Worm (Caenorhabditis elegans) whole organism, early embryonic: ENCODE results near the gene ifc-1.

Experiments
- F13C5.2 ChIP-seq: sonication (generic microtip); optimal IDR thresholded peaks from 2 replicates; lab custom pipeline; 2017; ENCODE audit warnings: mild to moderate bottlenecking, missing genetic modification characterization, inconsistent platforms, missing compliant biosample characterization
- aly-1 ChIP-seq: sonication (generic microtip); optimal IDR thresholded peaks from 2 replicates; lab custom pipeline; 2016; ENCODE audit warnings: missing genetic modification characterization, missing compliant biosample characterization
- ama-1 ChIP-seq: fragments of 150-350 bp; optimal IDR thresholded peaks from 2 replicates; lab custom pipeline; 2014
- ceh-13 ChIP-seq: fragments of 200-800 bp; sonication (Bioruptor generic); optimal IDR thresholded peaks from 2 replicates; lab custom pipeline; 2018; ENCODE audit warnings: mild to moderate bottlenecking, missing genetic modification characterization, missing compliant biosample characterization
- ceh-36 ChIP-seq: sonication (generic microtip); optimal IDR thresholded peaks from 2 replicates; lab custom pipeline; 2016; ENCODE audit warnings: missing genetic modification characterization, inconsistent platforms, missing compliant biosample characterization
- hmbx-1 ChIP-seq: sonication (generic microtip); optimal IDR thresholded peaks from 2 replicates; lab custom pipeline; 2016; ENCODE audit warnings: mild to moderate bottlenecking, missing genetic modification characterization, missing compliant biosample characterization
- hnd-1 ChIP-seq: sonication (generic microtip); optimal IDR thresholded peaks from 2 replicates; lab custom pipeline; 2016; ENCODE audit warnings: missing genetic modification characterization, missing compliant biosample characterization
- pes-1 ChIP-seq: fragments of 200-800 bp; sonication (Bioruptor generic); IDR thresholded peaks from 2 replicates; pipeline ENCODE4 v1.3.6; 2022; ENCODE audit warnings: missing genetic modification reagents, missing genetic modification characterization, missing compliant biosample characterization
- scrt-1 ChIP-seq: fragments of 200-800 bp; sonication (Bioruptor generic); IDR thresholded peaks from 2 replicates; pipeline ENCODE4 v1.3.6; 2022; ENCODE audit warnings: missing genetic modification characterization, missing compliant biosample characterization
- tra-4 ChIP-seq: sonication (generic microtip); optimal IDR thresholded peaks from 2 replicates; lab custom pipeline; 2017; ENCODE audit warnings: missing genetic modification characterization, missing compliant biosample characterization

- TF ChIP-seq pes-1 (GFP tag; lab: Robert Waterston, UW) (no peak), ceh-13 (GFP tag; lab: Kevin White, UChicago) (no peak), ama-1 (lab: Kevin White, UChicago) (no peak), tra-4 (tag; lab: Kevin White, UChicago) (no peak), hnd-1 (tag; lab: Kevin White, UChicago) (no peak), hmbx-1 (tag; lab: Kevin White, UChicago) (no peak), ceh-36 (tag; lab: Kevin White, UChicago) (no peak), scrt-1 (GFP tag; lab: Robert Waterston, UW) (no peak), aly-1 (tag; lab: Kevin White, UChicago) (no peak), F13C5.2 (tag; lab: Kevin White, UChicago) (no peak)
These were observed 8.2 kb upstream of the ifc-1 start for ce11 chrV:2872947-2873346.
